Worm (Caenorhabditis elegans): ENCODE measurements around the gene irld-17.

The irld-17 gene

ce11 chrV:1678228-1678627, 46.4 kb downstream of the irld-17 start, which contains the start of gene srw-98:
srw-98 (minus strand) TSS chrV:1678328.
- no peak for TF ChIP-seq unc-62 (GFP tag; optimal IDR thresholded peaks at IDR 0.05)

- no peak for TF ChIP-seq unc-62 (GFP tag; optimal IDR thresholded peaks at IDR 0.05)
Measured at ce11 chrV:1680770-1681169, 49.0 kb downstream of the irld-17 start, which contains the start of gene srw-91. srw-91 (minus strand) TSS chrV:1680870.

ce11 chrV:1682279-1682678, 50.5 kb downstream of the irld-17 start, which contains the start of gene srh-3:
srh-3 (plus strand) TSS chrV:1682579.
- no peak for TF ChIP-seq unc-62 (GFP tag; optimal IDR thresholded peaks at IDR 0.05)

- TF ChIP-seq unc-62 (GFP tag; optimal IDR thresholded peaks at IDR 0.05), result no peak
Measured at ce11 chrV:1685328-1685727, 53.5 kb downstream of the irld-17 start, which contains the start of gene srh-5. srh-5 (plus strand) TSS chrV:1685628.
